Worm (Caenorhabditis elegans): ENCODE results near the gene F08H9.3.
A peak's percentile ranks its signal among the peaks of the same experiment; 100 is the strongest.

F08H9.3 gene

DNA sequence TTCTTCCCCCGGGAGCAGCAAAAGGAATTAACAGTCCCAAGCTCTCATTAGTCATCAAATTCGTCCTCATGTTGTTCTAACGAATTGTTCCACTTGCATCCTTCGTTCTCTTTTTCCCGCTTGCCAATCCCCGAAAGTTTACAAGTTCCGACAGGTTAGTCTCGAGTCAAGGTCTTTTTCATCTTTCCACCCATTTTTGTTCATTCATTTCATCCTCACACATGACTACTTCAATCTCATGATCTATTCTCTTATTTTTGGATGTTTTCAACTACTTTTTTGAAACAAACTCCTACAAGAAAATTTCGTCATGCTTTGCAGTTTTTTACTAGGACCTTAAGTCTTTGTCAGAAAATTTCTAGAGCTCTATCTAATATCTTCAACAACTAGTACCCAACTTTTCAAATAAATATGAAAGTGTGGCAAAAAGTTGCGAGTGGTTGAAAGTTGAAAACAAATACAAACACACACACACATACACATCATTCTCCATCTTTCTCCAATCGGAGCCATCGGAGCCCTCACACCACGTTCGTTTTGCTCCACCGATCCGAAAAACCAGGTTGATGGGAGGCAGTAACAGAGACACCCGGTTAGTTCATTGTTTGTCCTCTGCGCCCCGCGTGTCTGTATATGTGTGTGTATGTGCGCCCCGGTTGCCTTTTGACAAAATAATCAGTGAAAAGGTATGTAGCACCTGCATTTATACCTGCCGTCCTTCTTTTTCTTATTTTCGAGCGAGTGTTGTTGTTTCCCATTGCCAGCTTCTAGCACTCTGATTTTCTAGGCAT lies 36.1 kb upstream of the F08H9.3 start:
- TF ChIP-seq ceh-34 (tag; optimal IDR thresholded peaks at IDR 0.05): no peak
- TF ChIP-seq hlh-13 (GFP tag; optimal IDR thresholded peaks at IDR 0.05): no peak
- TF ChIP-seq K02D7.2 (tag; optimal IDR thresholded peaks at IDR 0.05): no peak
- TF ChIP-seq unc-3 (GFP tag; conservative IDR thresholded peaks at IDR 0.05): no peak
- no peak for TF ChIP-seq unc-3 (tag; optimal IDR thresholded peaks at IDR 0.05)
- no peak for TF ChIP-seq zip-5 (tag; optimal IDR thresholded peaks at IDR 0.05)
- TF ChIP-seq eyg-1 (tag; optimal IDR thresholded peaks at IDR 0.05): no peak
- TF ChIP-seq C38D4.7 (GFP tag; optimal IDR thresholded peaks at IDR 0.05): no peak

DNA sequence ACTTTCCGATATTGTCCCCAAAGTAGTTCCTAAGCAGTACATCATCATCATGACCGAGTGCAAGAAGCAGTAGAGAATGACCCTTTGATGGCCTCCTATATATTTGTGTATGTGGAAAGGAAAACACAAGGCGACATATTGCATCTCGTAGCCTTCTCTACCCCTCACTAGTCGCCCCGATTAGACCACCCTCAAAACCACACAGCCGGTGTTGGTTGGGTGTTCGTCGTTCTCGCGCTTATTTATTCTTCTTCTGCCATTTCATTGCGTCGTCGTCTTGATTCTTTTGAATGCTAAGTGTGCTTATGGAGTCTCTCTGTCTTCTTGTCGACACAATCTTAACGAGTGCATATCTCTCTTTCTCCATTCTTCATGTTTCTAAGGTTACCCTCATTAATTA lies 35.1 kb upstream of the F08H9.3 start:
- TF ChIP-seq sdc-2 (tag; optimal IDR thresholded peaks at IDR 0.05) (no peak), ceh-6 (GFP tag; optimal IDR thresholded peaks at IDR 0.05) (no peak), hlh-8 (tag; optimal IDR thresholded peaks at IDR 0.05) (no peak), unc-3 (GFP tag; conservative IDR thresholded peaks at IDR 0.05) (no peak), unc-3 (tag; optimal IDR thresholded peaks at IDR 0.05) (no peak), tbx-2 (tag; optimal IDR thresholded peaks at IDR 0.05) (peak; percentile 40), pha-2 (tag; optimal IDR thresholded peaks at IDR 0.05) (no peak), tbx-7 (tag; optimal IDR thresholded peaks at IDR 0.05) (no peak), sox-2 (GFP tag; IDR thresholded peaks at IDR 0.05) (no peak), elt-2 (tag; optimal IDR thresholded peaks at IDR 0.05) (peak; percentile 29), nfya-1 (tag; optimal IDR thresholded peaks at IDR 0.05) (peak; percentile 32), K09A11.1 (tag; optimal IDR thresholded peaks at IDR 0.05; ENCODE audit: insufficient read depth) (no peak), ceh-34 (tag; optimal IDR thresholded peaks at IDR 0.05) (peak; percentile 18), ceh-48 (tag; optimal IDR thresholded peaks at IDR 0.05) (no peak), ceh-31 (tag; optimal IDR thresholded peaks at IDR 0.05) (peak; percentile 29)

DNA sequence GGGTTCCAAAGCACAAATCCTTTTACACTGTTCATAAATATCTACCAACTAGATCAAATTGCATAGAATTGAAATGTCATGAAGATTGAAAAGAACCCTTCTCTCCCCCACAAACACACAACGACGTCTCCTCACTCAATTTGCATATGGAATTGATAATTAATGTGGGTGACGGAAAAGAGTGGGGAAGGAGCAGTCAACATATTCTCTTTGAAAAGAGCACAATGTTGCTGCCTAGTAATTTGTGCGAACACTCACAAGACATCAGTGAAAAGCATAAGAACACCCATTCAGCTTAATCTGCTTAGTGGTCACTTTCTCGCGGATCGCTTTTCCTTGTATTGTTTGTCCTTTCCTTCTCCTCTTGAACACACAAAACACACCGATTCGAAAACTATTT lies 33.3 kb upstream of the F08H9.3 start:
- TF ChIP-seq ama-1 (optimal IDR thresholded peaks at IDR 0.05) (no peak), ceh-6 (GFP tag; optimal IDR thresholded peaks at IDR 0.05) (peak; percentile 40), nhr-11 (tag; optimal IDR thresholded peaks at IDR 0.05) (no peak), unc-3 (GFP tag; conservative IDR thresholded peaks at IDR 0.05) (no peak), unc-3 (tag; optimal IDR thresholded peaks at IDR 0.05) (no peak), pros-1 (tag; optimal IDR thresholded peaks at IDR 0.05) (no peak), ceh-31 (tag; optimal IDR thresholded peaks at IDR 0.05) (peak; percentile 20), ceh-45 (GFP tag; IDR thresholded peaks at IDR 0.05) (no peak), unc-42 (tag; optimal IDR thresholded peaks at IDR 0.05) (peak; percentile 74), T23F11.4 (GFP tag; optimal IDR thresholded peaks at IDR 0.05) (no peak), K02D7.2 (tag; optimal IDR thresholded peaks at IDR 0.05) (no peak)

DNA sequence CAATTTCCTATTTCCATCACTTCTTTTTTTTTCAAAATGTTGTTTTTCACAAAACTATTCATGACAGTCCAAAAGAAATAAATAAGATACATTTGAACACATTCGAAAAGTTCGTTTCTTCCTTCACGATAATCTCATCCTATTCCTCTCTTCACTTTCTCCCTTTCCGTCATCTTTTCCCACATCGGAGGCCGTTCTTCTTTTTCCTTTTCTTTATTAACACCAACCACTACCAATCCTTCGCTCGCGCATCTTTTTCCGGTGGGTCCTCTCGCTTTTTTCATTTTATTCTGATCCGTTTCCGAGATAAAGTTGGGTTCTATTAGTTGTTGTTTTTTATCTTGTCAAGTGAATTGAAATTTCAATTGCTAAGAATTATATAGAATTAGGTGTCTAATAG lies 32.4 kb upstream of the F08H9.3 start:
- TF ChIP-seq lin-11 (tag; optimal IDR thresholded peaks at IDR 0.05) (no peak), fax-1 (tag; optimal IDR thresholded peaks at IDR 0.05) (no peak), dve-1 (tag; optimal IDR thresholded peaks at IDR 0.05) (no peak)

DNA sequence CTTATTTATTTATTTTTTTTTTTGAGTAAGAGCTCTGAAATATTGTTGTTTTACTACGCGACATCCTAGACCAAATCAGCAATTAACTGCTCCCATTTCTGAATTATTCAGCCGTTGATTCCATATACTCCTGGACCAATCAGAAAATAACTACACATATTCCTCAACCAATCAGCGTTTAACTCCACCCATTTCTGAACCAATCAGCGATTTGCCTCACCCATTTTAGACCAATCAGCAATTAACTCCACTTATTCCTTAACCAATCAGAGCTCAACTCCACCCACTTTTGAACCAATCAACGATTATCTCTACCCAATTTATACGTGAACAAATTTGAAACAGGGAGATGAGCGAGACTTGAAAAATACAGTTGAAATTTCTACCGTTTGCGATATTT lies 30.5 kb upstream of the F08H9.3 start:
- no peak for TF ChIP-seq pha-2 (tag; optimal IDR thresholded peaks at IDR 0.05)
- TF ChIP-seq nfya-1 (tag; optimal IDR thresholded peaks at IDR 0.05): peak; percentile 84

DNA sequence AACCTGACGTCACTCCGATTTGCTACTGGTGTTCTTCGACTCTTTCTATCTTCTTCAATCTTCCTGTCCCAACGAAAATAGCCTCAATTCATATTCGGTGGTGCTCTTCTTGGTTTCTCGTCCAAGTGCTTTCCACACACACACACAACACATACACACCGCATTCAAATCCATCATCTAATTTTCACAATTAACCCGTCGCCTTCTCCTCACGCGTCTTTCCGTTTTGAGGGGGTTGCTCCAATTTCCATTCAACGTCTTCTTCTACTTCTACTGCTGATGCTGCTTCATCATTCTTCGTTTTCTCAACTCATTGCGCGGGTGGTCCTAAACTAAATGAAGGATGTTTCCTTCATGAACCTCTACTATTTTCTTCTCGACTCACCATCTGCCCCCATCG lies 28.0 kb upstream of the F08H9.3 start:
- TF ChIP-seq C08G9.2 (tag; optimal IDR thresholded peaks at IDR 0.05) (peak; percentile 23), hlh-6 (tag; optimal IDR thresholded peaks at IDR 0.05) (no peak), hlh-8 (tag; optimal IDR thresholded peaks at IDR 0.05) (no peak), unc-42 (tag; optimal IDR thresholded peaks at IDR 0.05) (peak; percentile 87), ceh-14 (tag; optimal IDR thresholded peaks at IDR 0.05) (peak; percentile 35), K09A11.1 (tag; optimal IDR thresholded peaks at IDR 0.05; ENCODE audit: insufficient read depth) (no peak), ceh-31 (tag; optimal IDR thresholded peaks at IDR 0.05) (peak; percentile 24), tbx-2 (tag; optimal IDR thresholded peaks at IDR 0.05) (peak; percentile 46)

Measured in whole organism, late embryonic.